Fruit fly (Drosophila melanogaster) whole organism, prepupa: Measurements from ENCODE around the gene Sh.

ENCODE experiments used
- Blimp-1 ChIP-seq: fragments of 200-800 bp; sonication (Bioruptor generic); optimal IDR thresholded peaks from 3 replicates; lab custom pipeline; 2017; ENCODE audit warnings: missing biosample characterization, missing genetic modification characterization, mild to moderate bottlenecking, moderate library complexity, missing genetic modification reagents
- CG1621 ChIP-seq: fragments of 200-800 bp; sonication (Bioruptor generic); optimal IDR thresholded peaks from 3 replicates; lab custom pipeline; 2018; ENCODE audit warnings: missing biosample characterization, mild to moderate bottlenecking, missing genetic modification characterization
- CG3919 ChIP-seq: fragments of 200-800 bp; sonication (Bioruptor generic); optimal IDR thresholded peaks from 3 replicates; lab custom pipeline; 2016; ENCODE audit warnings: missing biosample characterization, missing genetic modification characterization
- Gug ChIP-seq: fragments of 200-800 bp; sonication (Bioruptor generic); IDR thresholded peaks from 2 replicates; pipeline ENCODE4 v1.3.6; 2022; ENCODE audit warnings: missing biosample characterization, missing genetic modification characterization
- Hr38 ChIP-seq: sonication (Bioruptor generic); optimal IDR thresholded peaks from 2 replicates; lab custom pipeline; 2016; ENCODE audit warnings: missing biosample characterization, missing genetic modification characterization
- acj6 ChIP-seq: fragments of 200-800 bp; sonication (Bioruptor generic); optimal IDR thresholded peaks from 3 replicates; lab custom pipeline; 2016; ENCODE audit warnings: missing biosample characterization, missing genetic modification characterization
- esn ChIP-seq: fragments of 200-800 bp; sonication (Bioruptor generic); optimal IDR thresholded peaks from 2 replicates; lab custom pipeline; 2016; ENCODE audit warnings: missing biosample characterization, mild to moderate bottlenecking, missing genetic modification characterization, moderate library complexity
- fd85E ChIP-seq: fragments of 200-800 bp; sonication (Bioruptor generic); optimal IDR thresholded peaks from 3 replicates; lab custom pipeline; 2016; ENCODE audit warnings: missing biosample characterization, missing genetic modification characterization
- lz ChIP-seq: fragments of 200-800 bp; sonication (Bioruptor generic); optimal IDR thresholded peaks from 3 replicates; lab custom pipeline; 2016; ENCODE audit warnings: missing biosample characterization, missing genetic modification characterization

DNA sequence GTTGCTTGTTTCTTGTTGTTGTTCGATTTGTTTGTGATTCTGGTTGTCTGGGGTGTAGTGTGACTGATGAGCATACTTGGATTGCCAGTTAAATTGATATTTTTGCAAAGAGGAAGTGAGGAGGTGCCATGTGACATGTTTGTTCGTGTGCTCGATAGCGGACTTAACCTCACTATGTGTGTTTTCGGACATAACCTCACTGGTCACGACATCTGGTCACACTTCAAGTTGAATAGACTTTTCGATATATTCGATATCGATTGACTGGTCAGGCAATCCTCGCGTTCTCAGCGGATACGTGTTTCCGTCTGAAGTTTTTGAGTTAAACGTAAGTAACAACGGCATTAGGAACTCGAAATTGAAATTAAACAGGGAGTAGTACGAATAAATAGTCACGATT, 45.6 kb upstream of the Sh start:
- TF ChIP-seq CG1621 (tag; lab: Kevin White, UChicago) (no peak), Gug (GFP tag; lab: Robert Waterston, UW) (no peak), esn (GFP tag; lab: Kevin White, UChicago) (no peak), acj6 (GFP tag; lab: Kevin White, UChicago) (no peak), fd85E (GFP tag; lab: Kevin White, UChicago) (no peak), Blimp-1 (GFP tag; lab: Kevin White, UChicago) (no peak), CG3919 (GFP tag; lab: Kevin White, UChicago) (no peak), Hr38 (no peak), lz (no peak)
